Worm (Caenorhabditis elegans) whole organism, L4 larva: ENCODE measurements around the gene Y70C5A.2.

Source experiments
- R02D3.7 ChIP-seq: fragments of 150-350 bp; sonication (generic microtip); optimal IDR thresholded peaks from 3 replicates; lab custom pipeline; 2014; ENCODE audit warnings: missing biosample characterization, missing genetic modification characterization
- T26A8.4 ChIP-seq: fragments of 200-800 bp; sonication (Bioruptor generic); IDR thresholded peaks from 2 replicates; pipeline ENCODE4 v1.3.6; 2022; ENCODE audit warnings: missing genetic modification characterization, missing compliant biosample characterization
- Y105C5A.15 ChIP-seq: fragments of 200-800 bp; sonication (Bioruptor generic); IDR thresholded peaks from 2 replicates; pipeline ENCODE4 v1.3.6; 2022; ENCODE audit warnings: missing genetic modification characterization, missing compliant biosample characterization
- ZK337.2 ChIP-seq: fragments of 200-800 bp; sonication (Bioruptor generic); IDR thresholded peaks from 2 replicates; pipeline ENCODE4 v1.3.6; 2022; ENCODE audit warnings: missing genetic modification reagents, missing genetic modification characterization, missing compliant biosample characterization
- aha-1 ChIP-seq: fragments of 150-350 bp; peaks from one replicate; lab custom pipeline; 2014; ENCODE audit warnings: missing biosample characterization, missing genetic modification characterization
- attf-4 ChIP-seq: sonication (generic microtip); optimal IDR thresholded peaks from 3 replicates; lab custom pipeline; 2017; ENCODE audit warnings: missing biosample characterization, missing genetic modification characterization
- ceh-20 ChIP-seq: fragments of 200-800 bp; sonication (Bioruptor generic); IDR thresholded peaks from 2 replicates; pipeline ENCODE4 v1.3.6; 2022; ENCODE audit warnings: missing genetic modification reagents, missing genetic modification characterization, missing compliant biosample characterization
- ceh-28 ChIP-seq: fragments of 150-350 bp; optimal IDR thresholded peaks from 2 replicates; lab custom pipeline; 2014; ENCODE audit warnings: missing biosample characterization, missing genetic modification reagents, missing genetic modification characterization
- daf-16 ChIP-seq, 3 experiments: sonication (generic microtip); optimal IDR thresholded peaks; 2 replicates each; lab custom pipeline; 2016 to 2017; ENCODE audit warnings: missing genetic modification characterization in 3 of 3, missing genetic modification reagents in 3 of 3, mild to moderate bottlenecking in 2 of 3, missing compliant biosample characterization in 2 of 3, missing biosample characterization in 1 of 3, moderate library complexity in 1 of 3
- dmd-6 ChIP-seq: fragments of 200-800 bp; sonication (Bioruptor generic); IDR thresholded peaks from 2 replicates; pipeline ENCODE4 v1.3.6; 2022; ENCODE audit warnings: missing genetic modification reagents, missing genetic modification characterization, missing compliant biosample characterization
- dmd-8 ChIP-seq: fragments of 200-800 bp; sonication (Bioruptor generic); IDR thresholded peaks from 2 replicates; pipeline ENCODE4 v1.3.6; 2022; ENCODE audit warnings: missing genetic modification characterization, missing compliant biosample characterization
- dmd-9 ChIP-seq: fragments of 200-800 bp; sonication (Bioruptor generic); IDR thresholded peaks from 2 replicates; pipeline ENCODE4 v1.3.6; 2022; ENCODE audit warnings: missing genetic modification reagents, missing genetic modification characterization, missing compliant biosample characterization
- dve-1 ChIP-seq: sonication (generic microtip); optimal IDR thresholded peaks from 2 replicates; lab custom pipeline; 2017; ENCODE audit warnings: antibody characterized with exemption, mild to moderate bottlenecking, missing genetic modification characterization, missing compliant biosample characterization; ENCODE audit not compliant: insufficient read depth
- fos-1 ChIP-seq: fragments of 150-350 bp; optimal IDR thresholded peaks from 2 replicates; lab custom pipeline; 2014; ENCODE audit warnings: missing biosample characterization, missing genetic modification characterization
- hmg-1.1 ChIP-seq: fragments of 200-800 bp; sonication (Bioruptor generic); IDR thresholded peaks from 2 replicates; pipeline ENCODE4 v1.3.6; 2022; ENCODE audit warnings: missing genetic modification reagents, missing genetic modification characterization, missing compliant biosample characterization
- lin-15B ChIP-seq: fragments of 150-350 bp; sonication (generic microtip); optimal IDR thresholded peaks from 3 replicates; lab custom pipeline; 2014; ENCODE audit warnings: missing biosample characterization, missing genetic modification characterization
- lsy-2 ChIP-seq, 2 experiments: fragments of 150-350 bp in 1 of 2; sonication (generic microtip) in 1 of 2; optimal IDR thresholded peaks; 2 replicates each; lab custom pipeline; 2014 to 2017; ENCODE audit warnings: missing biosample characterization in 2 of 2, missing genetic modification characterization in 2 of 2
- mep-1 ChIP-seq: fragments of 150-350 bp; sonication (generic microtip); optimal IDR thresholded peaks from 3 replicates; lab custom pipeline; 2014; ENCODE audit warnings: missing biosample characterization, missing genetic modification characterization
- nhr-102 ChIP-seq: sonication (generic microtip); optimal IDR thresholded peaks from 2 replicates; lab custom pipeline; 2016; ENCODE audit warnings: mild to moderate bottlenecking, missing genetic modification characterization, moderate library complexity, missing compliant biosample characterization
- nhr-111 ChIP-seq: fragments of 200-800 bp; sonication (Bioruptor generic); optimal IDR thresholded peaks from 2 replicates; lab custom pipeline; 2018; ENCODE audit warnings: mild to moderate bottlenecking, missing genetic modification characterization, missing compliant biosample characterization
- nhr-25 ChIP-seq: sonication (generic microtip); optimal IDR thresholded peaks from 2 replicates; lab custom pipeline; 2017; ENCODE audit warnings: missing genetic modification characterization, mild to moderate bottlenecking, missing compliant biosample characterization, antibody characterized with exemption, moderate library complexity, borderline replicate concordance; ENCODE audit not compliant: insufficient read depth
- nhr-28 ChIP-seq: fragments of 150-350 bp; optimal IDR thresholded peaks from 2 replicates; lab custom pipeline; 2014; ENCODE audit warnings: missing biosample characterization, missing genetic modification characterization
- nhr-42 ChIP-seq: fragments of 200-800 bp; sonication (Bioruptor generic); IDR thresholded peaks from 2 replicates; pipeline ENCODE4 v1.3.6; 2022; ENCODE audit warnings: missing genetic modification characterization, missing compliant biosample characterization
- nhr-77 ChIP-seq: fragments of 150-350 bp; optimal IDR thresholded peaks from 2 replicates; lab custom pipeline; 2014; ENCODE audit warnings: missing biosample characterization, missing genetic modification characterization
- pha-4 ChIP-seq, 2 experiments: fragments of 150-350 bp in 1 of 2; fragments of 200-800 bp in 1 of 2; sonication (Bioruptor generic) in 1 of 2; IDR thresholded peaks in 1 of 2; optimal IDR thresholded peaks in 1 of 2; 2 replicates each; pipeline versions ENCODE4 v1.3.6 to Lab custom; 2014 to 2022; ENCODE audit warnings: missing genetic modification characterization in 2 of 2, missing genetic modification reagents in 2 of 2, missing biosample characterization in 1 of 2, missing compliant biosample characterization in 1 of 2
- php-3 ChIP-seq: fragments of 200-800 bp; sonication (Bioruptor generic); IDR thresholded peaks from 2 replicates; pipeline ENCODE4 v1.3.6; 2022; ENCODE audit warnings: missing genetic modification reagents, missing genetic modification characterization, missing compliant biosample characterization
- pqm-1 ChIP-seq: sonication (generic microtip); optimal IDR thresholded peaks from 2 replicates; lab custom pipeline; 2017; ENCODE audit warnings: missing biosample characterization, missing genetic modification characterization
- skn-1 ChIP-seq: fragments of 150-350 bp; optimal IDR thresholded peaks from 2 replicates; lab custom pipeline; 2014; ENCODE audit warnings: missing biosample characterization, missing genetic modification characterization
- snpc-1.2 ChIP-seq: fragments of 200-800 bp; sonication (Bioruptor generic); IDR thresholded peaks from 2 replicates; pipeline ENCODE4 v1.3.6; 2022; ENCODE audit warnings: missing genetic modification reagents, missing genetic modification characterization, missing compliant biosample characterization
- spr-3 ChIP-seq: fragments of 200-800 bp; sonication (Bioruptor generic); optimal IDR thresholded peaks from 2 replicates; lab custom pipeline; 2018; ENCODE audit warnings: mild to moderate bottlenecking, missing genetic modification characterization, missing compliant biosample characterization
- unc-39 ChIP-seq: sonication (generic microtip); optimal IDR thresholded peaks from 2 replicates; lab custom pipeline; 2017; ENCODE audit warnings: missing biosample characterization, missing genetic modification characterization
- unc-62 ChIP-seq, 3 experiments: fragments of 150-350 bp in 1 of 3; sonication (generic microtip); optimal IDR thresholded peaks in 2 of 3; peaks in 1 of 3; 1 replicate in 1 of 3; 2 replicates in 2 of 3; lab custom pipeline; 2014 to 2017; ENCODE audit warnings: missing biosample characterization in 3 of 3, missing genetic modification characterization in 3 of 3, missing genetic modification reagents in 3 of 3, missing genotype in 1 of 3
- zag-1 ChIP-seq: fragments of 150-350 bp; optimal IDR thresholded peaks from 2 replicates; lab custom pipeline; 2014; ENCODE audit warnings: missing biosample characterization, missing genetic modification characterization
- ztf-11 ChIP-seq: fragments of 150-350 bp; optimal IDR thresholded peaks from 2 replicates; lab custom pipeline; 2014; ENCODE audit warnings: missing biosample characterization, missing genetic modification characterization

Gene Y70C5A.2

ce11 chrV:16620874-16621273, 2.1 kb downstream of the Y70C5A.2 start, which contains the start of gene Y70C5A.3:
Gene Y70C5A.3 (minus strand): TSS chrV:16620923.
- TF ChIP-seq nhr-111 (GFP tag; lab: Kevin White, UChicago) (no peak), fos-1 (tag; lab: Kevin White, UChicago) (no peak), pqm-1 (tag; lab: Kevin White, UChicago) (peak; percentile 34), nhr-25 (no peak), php-3 (no peak), daf-16 (GFP tag; optimal IDR thresholded peaks at IDR 0.05; lab: Kevin White, UChicago) (no peak), daf-16 (tag; optimal IDR thresholded peaks at IDR 0.05; lab: Kevin White, UChicago) (peak; percentile 92), dve-1 (tag; lab: Kevin White, UChicago) (peak; percentile 42), nhr-42 (no peak), unc-62 (GFP tag; optimal IDR thresholded peaks at IDR 0.05 in 1 of 2; lab: Kevin White, UChicago) (peak in 1 of 2 experiments; percentile 76), unc-62 (tag; optimal IDR thresholded peaks at IDR 0.05; lab: Kevin White, UChicago) (no peak), dmd-8 (no peak), spr-3 (GFP tag; lab: Kevin White, UChicago) (no peak), ZK337.2 (GFP tag; lab: Robert Waterston, UW) (no peak), attf-4 (tag; lab: Kevin White, UChicago) (no peak), hmg-1.1 (no peak), R02D3.7 (tag; lab: Kevin White, UChicago) (no peak), ceh-28 (tag; lab: Kevin White, UChicago) (no peak), skn-1 (tag; lab: Kevin White, UChicago) (no peak)

ce11 chrV:16617462-16617861, 5.5 kb downstream of the Y70C5A.2 start, which contains the start of gene Y70C5A.4:
Gene Y70C5A.4 (plus strand): TSS chrV:16617762.
- no peak for TF ChIP-seq pha-4 (GFP tag; IDR thresholded peaks at IDR 0.05; lab: Robert Waterston, UW)
- no peak for TF ChIP-seq pha-4 (tag; optimal IDR thresholded peaks at IDR 0.05; lab: Kevin White, UChicago)
- TF ChIP-seq lin-15B (tag; lab: Kevin White, UChicago), result no peak
- no peak for TF ChIP-seq ztf-11 (tag; lab: Kevin White, UChicago)
- TF ChIP-seq daf-16 (GFP tag; optimal IDR thresholded peaks at IDR 0.05; lab: Kevin White, UChicago), result no peak
- no peak for TF ChIP-seq daf-16 (tag; optimal IDR thresholded peaks at IDR 0.05; lab: Kevin White, UChicago)
- TF ChIP-seq nhr-102 (tag; lab: Kevin White, UChicago), result no peak
- TF ChIP-seq nhr-77 (tag; lab: Kevin White, UChicago), result no peak
- TF ChIP-seq aha-1, result no peak
- TF ChIP-seq hmg-1.1, result no peak
- no peak for TF ChIP-seq mep-1 (tag; lab: Kevin White, UChicago)
- TF ChIP-seq php-3, result no peak
- no peak for TF ChIP-seq attf-4 (tag; lab: Kevin White, UChicago)
- no peak for TF ChIP-seq snpc-1.2 (GFP tag; lab: Robert Waterston, UW)

ce11 chrV:16610791-16611385, 12.1 kb downstream of the Y70C5A.2 start, which contains the start of gene srw-54:
Gene srw-54 (plus strand): TSS chrV:16611335.
- TF ChIP-seq R02D3.7 (tag; lab: Kevin White, UChicago) (no peak), daf-16 (GFP tag; optimal IDR thresholded peaks at IDR 0.05; lab: Kevin White, UChicago) (no peak), daf-16 (tag; optimal IDR thresholded peaks at IDR 0.05; lab: Kevin White, UChicago) (peak; percentile 92), nhr-28 (tag; lab: Kevin White, UChicago) (peak; percentile 59), dve-1 (tag; lab: Kevin White, UChicago) (peak; percentile 23), zag-1 (no peak), lsy-2 (tag; optimal IDR thresholded peaks at IDR 0.05; lab: Kevin White, UChicago) (no peak), T26A8.4 (GFP tag; lab: Robert Waterston, UW) (no peak), ceh-20 (GFP tag; lab: Robert Waterston, UW) (no peak), dmd-6 (GFP tag; lab: Robert Waterston, UW) (peak; percentile 38; the same call in 1 of the 2 replicates), Y105C5A.15 (GFP tag; lab: Robert Waterston, UW) (no peak), unc-39 (tag; lab: Kevin White, UChicago) (no peak), dmd-9 (GFP tag; lab: Robert Waterston, UW) (no peak), pqm-1 (tag; lab: Kevin White, UChicago) (peak; percentile 29)
